Worm (Caenorhabditis elegans) whole organism, L1 larva: ENCODE measurements around the gene sym-3.
A peak's percentile ranks its signal among the peaks of the same experiment; 100 is the strongest.

ENCODE experiments used
- C34B4.2 ChIP-seq: sonication (generic microtip); optimal IDR thresholded peaks from 2 replicates; lab custom pipeline; 2017; ENCODE audit warnings: mild to moderate bottlenecking, missing genetic modification characterization, missing compliant biosample characterization
- Y116A8C.19 ChIP-seq: sonication (generic microtip); optimal IDR thresholded peaks from 2 replicates; lab custom pipeline; 2016; ENCODE audit warnings: missing compliant biosample characterization, missing genetic modification characterization, borderline replicate concordance
- alr-1 ChIP-seq: fragments of 200-800 bp; sonication (Bioruptor generic); optimal IDR thresholded peaks from 2 replicates; lab custom pipeline; 2018; ENCODE audit warnings: borderline replicate concordance, mild to moderate bottlenecking, missing genetic modification characterization, missing compliant biosample characterization
- blmp-1 ChIP-seq: fragments of 150-350 bp; optimal IDR thresholded peaks from 2 replicates; lab custom pipeline; 2014; ENCODE audit warnings: missing biosample characterization, missing genetic modification characterization
- ces-1 ChIP-seq: fragments of 150-350 bp; optimal IDR thresholded peaks from 2 replicates; lab custom pipeline; 2014; ENCODE audit warnings: missing biosample characterization, missing genetic modification reagents, missing genetic modification characterization
- dpl-1 ChIP-seq, 3 experiments: fragments of 150-350 bp in 2 of 3; sonication (generic microtip) in 1 of 3; optimal IDR thresholded peaks; 2 replicates each; lab custom pipeline; 2014 to 2017; ENCODE audit warnings: missing biosample characterization in 3 of 3, missing genetic modification characterization in 3 of 3, missing genetic modification reagents in 3 of 3
- dsc-1 ChIP-seq: sonication (generic microtip); optimal IDR thresholded peaks from 2 replicates; lab custom pipeline; 2016; ENCODE audit warnings: mild to moderate bottlenecking, missing genetic modification characterization, missing compliant biosample characterization
- egl-13 ChIP-seq: sonication (generic microtip); optimal IDR thresholded peaks from 2 replicates; lab custom pipeline; 2016; ENCODE audit warnings: missing genotype, missing genetic modification reagents, missing genetic modification characterization, missing compliant biosample characterization
- elt-2 ChIP-seq: sonication (generic microtip); optimal IDR thresholded peaks from 2 replicates; lab custom pipeline; 2016; ENCODE audit warnings: missing genetic modification characterization, mild to moderate bottlenecking, inconsistent platforms, missing compliant biosample characterization, missing genetic modification reagents
- elt-3 ChIP-seq, 6 experiments: fragments of 150-350 bp in 1 of 6; sonication (generic microtip); optimal IDR thresholded peaks; 2 replicates each; lab custom pipeline; 2017 to 2018; ENCODE audit warnings: missing biosample characterization in 6 of 6, missing genetic modification characterization in 6 of 6, inconsistent platforms in 1 of 6
- fkh-10 ChIP-seq: sonication (generic microtip); optimal IDR thresholded peaks from 2 replicates; lab custom pipeline; 2017; ENCODE audit warnings: missing biosample characterization, missing genetic modification reagents, missing genetic modification characterization
- fos-1 ChIP-seq: fragments of 150-350 bp; optimal IDR thresholded peaks from 2 replicates; lab custom pipeline; 2014; ENCODE audit warnings: missing biosample characterization, missing genetic modification characterization
- grh-1 ChIP-seq: fragments of 200-800 bp; sonication (Bioruptor generic); IDR thresholded peaks from 2 replicates; pipeline ENCODE4 v1.3.6; 2022; ENCODE audit warnings: missing genetic modification reagents, missing genetic modification characterization, missing compliant biosample characterization
- isw-1 ChIP-seq: fragments of 200-800 bp; sonication (Bioruptor generic); IDR thresholded peaks from 2 replicates; pipeline ENCODE4 v1.3.6; 2022; ENCODE audit warnings: missing genetic modification characterization, missing compliant biosample characterization
- jun-1 ChIP-seq: fragments of 150-350 bp; optimal IDR thresholded peaks from 2 replicates; lab custom pipeline; 2014; ENCODE audit warnings: missing biosample characterization, missing genetic modification reagents, missing genetic modification characterization
- lin-15B ChIP-seq: fragments of 150-350 bp; sonication (generic microtip); optimal IDR thresholded peaks from 3 replicates; lab custom pipeline; 2014; ENCODE audit warnings: missing biosample characterization, missing genetic modification characterization
- lin-39 ChIP-seq: fragments of 150-350 bp; optimal IDR thresholded peaks from 2 replicates; lab custom pipeline; 2014; ENCODE audit warnings: missing biosample characterization, missing genetic modification reagents, missing genetic modification characterization
- lsy-2 ChIP-seq, 2 experiments: fragments of 150-350 bp; optimal IDR thresholded peaks; 2 replicates each; lab custom pipeline; 2014; ENCODE audit warnings: missing biosample characterization in 2 of 2, missing genetic modification characterization in 2 of 2
- nhr-11 ChIP-seq: fragments of 150-350 bp; optimal IDR thresholded peaks from 2 replicates; lab custom pipeline; 2014; ENCODE audit warnings: missing biosample characterization, missing genetic modification characterization
- nhr-237 ChIP-seq: fragments of 150-350 bp; optimal IDR thresholded peaks from 2 replicates; lab custom pipeline; 2014; ENCODE audit warnings: missing biosample characterization, missing genetic modification characterization
- nhr-28 ChIP-seq: fragments of 150-350 bp; optimal IDR thresholded peaks from 2 replicates; lab custom pipeline; 2014; ENCODE audit warnings: missing biosample characterization, missing genetic modification characterization
- nhr-71 ChIP-seq: sonication (generic microtip); optimal IDR thresholded peaks from 2 replicates; lab custom pipeline; 2016; ENCODE audit warnings: mild to moderate bottlenecking, missing genetic modification characterization, moderate library complexity, missing compliant biosample characterization
- nhr-85 ChIP-seq: sonication (generic microtip); peaks from one replicate; lab custom pipeline; 2016; ENCODE audit warnings: missing genetic modification characterization, inconsistent platforms, missing compliant biosample characterization
- pag-3 ChIP-seq: sonication (generic microtip); optimal IDR thresholded peaks from 2 replicates; lab custom pipeline; 2017; ENCODE audit warnings: missing genetic modification characterization, mild to moderate bottlenecking, missing compliant biosample characterization, antibody characterized with exemption, borderline replicate concordance; ENCODE audit not compliant: insufficient read depth
- pax-3 ChIP-seq: fragments of 200-800 bp; sonication (Bioruptor generic); optimal IDR thresholded peaks from 2 replicates; lab custom pipeline; 2018; ENCODE audit warnings: mild to moderate bottlenecking, missing genetic modification characterization, moderate library complexity, missing compliant biosample characterization
- pqm-1 ChIP-seq: sonication (generic microtip); optimal IDR thresholded peaks from 3 replicates; lab custom pipeline; 2017; ENCODE audit warnings: missing biosample characterization, missing genetic modification characterization
- sup-37 ChIP-seq: fragments of 200-800 bp; sonication (Bioruptor generic); optimal IDR thresholded peaks from 2 replicates; lab custom pipeline; 2018; ENCODE audit warnings: mild to moderate bottlenecking, missing genetic modification characterization, missing compliant biosample characterization
- tlp-1 ChIP-seq: fragments of 150-350 bp; optimal IDR thresholded peaks from 2 replicates; lab custom pipeline; 2014; ENCODE audit warnings: missing biosample characterization, missing genetic modification characterization
- unc-62 ChIP-seq: fragments of 150-350 bp; optimal IDR thresholded peaks from 2 replicates; lab custom pipeline; 2014; ENCODE audit warnings: missing biosample characterization, missing genetic modification reagents, missing genetic modification characterization
- unc-86 ChIP-seq: sonication (generic microtip); optimal IDR thresholded peaks from 2 replicates; lab custom pipeline; 2016; ENCODE audit warnings: missing genetic modification characterization, missing compliant biosample characterization
- zip-4 ChIP-seq: fragments of 200-800 bp; sonication (Bioruptor generic); optimal IDR thresholded peaks from 2 replicates; lab custom pipeline; 2018; ENCODE audit warnings: mild to moderate bottlenecking, missing genetic modification characterization, moderate library complexity, missing compliant biosample characterization

sym-3 gene

DNA sequence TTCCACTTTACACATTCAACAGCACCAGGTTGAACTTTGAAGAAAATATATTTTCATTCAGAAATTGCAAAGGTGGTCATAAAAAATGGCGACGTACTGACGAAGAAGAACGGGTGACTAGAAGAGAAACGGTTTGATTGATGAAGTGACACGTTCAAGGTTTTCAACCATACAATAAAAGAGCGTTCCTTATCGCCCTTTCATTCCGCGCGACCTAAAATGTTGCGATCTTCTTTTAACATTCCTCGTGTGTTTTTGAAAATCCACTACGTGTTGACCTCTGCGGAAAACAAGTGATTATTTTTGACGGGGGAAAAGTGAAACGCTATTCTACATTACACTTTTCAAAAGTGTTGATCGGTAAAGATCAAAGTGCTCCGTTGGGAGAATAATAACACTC lies 54.5 kb downstream of the sym-3 start (continued):
- TF ChIP-seq lsy-2 (tag; optimal IDR thresholded peaks at IDR 0.05; lab: Kevin White, UChicago) (peak in 1 of 2 experiments; percentile 10), pqm-1 (tag; lab: Kevin White, UChicago) (no peak), nhr-11 (tag; lab: Kevin White, UChicago) (no peak), pag-3 (tag; lab: Kevin White, UChicago) (no peak), C34B4.2 (tag; lab: Kevin White, UChicago) (no peak), unc-86 (no peak), blmp-1 (tag; lab: Kevin White, UChicago) (peak; percentile 95), nhr-28 (no peak), Y116A8C.19 (no peak), fkh-10 (GFP tag; lab: Kevin White, UChicago) (no peak), fos-1 (tag; lab: Kevin White, UChicago) (no peak), lin-39 (tag; lab: Kevin White, UChicago) (no peak), alr-1 (tag; lab: Kevin White, UChicago) (no peak), lin-15B (tag; lab: Kevin White, UChicago) (no peak), nhr-85 (tag; lab: Kevin White, UChicago) (peak; percentile 78), pax-3 (tag; lab: Kevin White, UChicago) (no peak), dpl-1 (GFP tag; optimal IDR thresholded peaks at IDR 0.05; lab: Kevin White, UChicago) (no peak), jun-1 (tag; lab: Kevin White, UChicago) (no peak), ces-1 (GFP tag; lab: Kevin White, UChicago) (no peak), tlp-1 (tag; lab: Kevin White, UChicago) (no peak), grh-1 (GFP tag; lab: Robert Waterston, UW) (no peak), nhr-71 (tag; lab: Kevin White, UChicago) (peak; percentile 22), elt-3 (tag; optimal IDR thresholded peaks at IDR 0.05; lab: Kevin White, UChicago) (peak in 1 of 6 experiments; percentile 57), egl-13 (tag; lab: Kevin White, UChicago) (no peak), dsc-1 (tag; lab: Kevin White, UChicago) (no peak), unc-62 (GFP tag; lab: Kevin White, UChicago) (no peak), sup-37 (GFP tag; lab: Kevin White, UChicago) (no peak), nhr-237 (tag; lab: Kevin White, UChicago) (no peak), elt-2 (no peak), isw-1 (GFP tag; lab: Robert Waterston, UW) (no peak), zip-4 (GFP tag; lab: Kevin White, UChicago) (no peak)
